Worm (Caenorhabditis elegans) whole organism, L4 larva: ENCODE measurements around the gene D1005.10.

ENCODE experiments used
- T26A8.4 ChIP-seq: fragments of 200-800 bp; sonication (Bioruptor generic); IDR thresholded peaks from 2 replicates; pipeline ENCODE4 v1.3.6; 2022; ENCODE audit warnings: missing genetic modification characterization, missing compliant biosample characterization
- attf-4 ChIP-seq: sonication (generic microtip); optimal IDR thresholded peaks from 3 replicates; lab custom pipeline; 2017; ENCODE audit warnings: missing biosample characterization, missing genetic modification characterization
- dmd-8 ChIP-seq: fragments of 200-800 bp; sonication (Bioruptor generic); IDR thresholded peaks from 2 replicates; pipeline ENCODE4 v1.3.6; 2022; ENCODE audit warnings: missing genetic modification characterization, missing compliant biosample characterization
- dpl-1 ChIP-seq: fragments of 150-350 bp; optimal IDR thresholded peaks from 2 replicates; lab custom pipeline; 2014; ENCODE audit warnings: missing biosample characterization, missing genetic modification reagents, missing genetic modification characterization
- fkh-10 ChIP-seq: fragments of 150-350 bp; optimal IDR thresholded peaks from 2 replicates; lab custom pipeline; 2014; ENCODE audit warnings: missing biosample characterization, missing genetic modification reagents, missing genetic modification characterization
- mdl-1 ChIP-seq, 2 experiments: fragments of 150-350 bp in 1 of 2; sonication (generic microtip) in 1 of 2; optimal IDR thresholded peaks; 2 replicates each; lab custom pipeline; 2014 to 2017; ENCODE audit warnings: missing biosample characterization in 2 of 2, missing genetic modification characterization in 2 of 2
- nhr-25 ChIP-seq: sonication (generic microtip); optimal IDR thresholded peaks from 2 replicates; lab custom pipeline; 2017; ENCODE audit warnings: missing genetic modification characterization, mild to moderate bottlenecking, missing compliant biosample characterization, antibody characterized with exemption, moderate library complexity, borderline replicate concordance; ENCODE audit not compliant: insufficient read depth

ce11 chrX:1502914-1503313, 16.9 kb upstream of the D1005.10 start:
- TF ChIP-seq dmd-8 (GFP tag; lab: Robert Waterston, UW) (no peak), nhr-25 (tag; lab: Kevin White, UChicago) (no peak), attf-4 (tag; lab: Kevin White, UChicago) (no peak), T26A8.4 (GFP tag; lab: Robert Waterston, UW) (no peak), fkh-10 (GFP tag; lab: Kevin White, UChicago) (no peak), mdl-1 (tag; optimal IDR thresholded peaks at IDR 0.05; lab: Kevin White, UChicago) (no peak), dpl-1 (GFP tag; lab: Kevin White, UChicago) (no peak)
